Fruit fly (Drosophila melanogaster): ENCODE data around the gene CSN6.

DNA sequence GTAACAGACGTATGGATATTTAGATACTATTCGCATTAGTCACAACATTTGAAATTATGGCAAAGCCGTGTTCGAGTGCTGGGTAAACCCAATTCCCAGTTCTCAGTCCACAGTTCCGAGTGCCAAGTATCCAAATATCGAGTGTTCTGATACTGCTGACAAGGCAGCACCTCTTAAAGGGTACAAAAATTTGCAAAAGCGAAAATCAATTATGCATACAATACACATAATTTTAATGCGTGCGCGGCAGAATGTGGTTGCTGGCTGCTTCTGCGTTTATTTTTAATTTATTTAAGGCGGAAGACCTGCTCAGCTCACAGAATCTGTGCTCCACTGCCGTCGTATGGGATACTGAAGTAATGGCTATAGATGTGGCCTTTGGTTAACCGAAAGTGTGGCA, 27.9 kb upstream of the CSN6 start:
- TF ChIP-seq rn (GFP tag; IDR thresholded peaks at IDR 0.05) (no peak), CG13204 (GFP tag; optimal IDR thresholded peaks at IDR 0.05) (no peak), CG34367 (tag; optimal IDR thresholded peaks at IDR 0.05) (no peak), CG4496 (GFP tag; IDR thresholded peaks at IDR 0.05) (no peak), CG15710 (tag; optimal IDR thresholded peaks at IDR 0.05) (no peak), CG9948 (tag; optimal IDR thresholded peaks at IDR 0.05) (no peak), gl (tag; optimal IDR thresholded peaks at IDR 0.05) (no peak), Ets98B (GFP tag; IDR thresholded peaks at IDR 0.05) (no peak)

Measured in whole organism, pupa.